Worm (Caenorhabditis elegans): ENCODE measurements around the gene rab-30.

The rab-30 gene

ce11 chrIII:10615166-10615565 is 54.8 kb downstream of the rab-30 start, which contains the start of gene mrpl-22:
Gene mrpl-22 (plus strand): TSS chrIII:10615466.
- no peak for TF ChIP-seq nfya-2 (GFP tag; IDR thresholded peaks at IDR 0.05)
- TF ChIP-seq lin-35 (GFP tag; optimal IDR thresholded peaks at IDR 0.05), result peak in 1 of 3 experiments; percentile 16
- no peak for TF ChIP-seq rcor-1 (GFP tag; IDR thresholded peaks at IDR 0.05)
- no peak for TF ChIP-seq tlf-1 (GFP tag; optimal IDR thresholded peaks at IDR 0.05)

Data from whole organism, young adult.